Fruit fly (Drosophila melanogaster): ENCODE measurements around the gene CG15456.

The CG15456 gene

dm6 chrX:20426818-20427217, at the start of gene CG15456:
CG15456 (minus strand) TSS chrX:20427042.
- TF ChIP-seq CG14710 (tag; optimal IDR thresholded peaks at IDR 0.05) = peak; percentile 10
- TF ChIP-seq ato (GFP tag; IDR thresholded peaks at IDR 0.05; ENCODE audit: partially characterized antibody) = peak; percentile 88
- no peak for TF ChIP-seq pnt (GFP tag; optimal IDR thresholded peaks at IDR 0.05)
- TF ChIP-seq CG34224 (GFP tag; IDR thresholded peaks at IDR 0.05; ENCODE audit: partially characterized antibody) = peak; percentile 87
- TF ChIP-seq sens (GFP tag) = peak; percentile 78
- no peak for TF ChIP-seq tgo (GFP tag; IDR thresholded peaks at IDR 0.05)
- TF ChIP-seq amos (GFP tag; IDR thresholded peaks at IDR 0.05; ENCODE audit: partially characterized antibody) = peak; percentile 44; the same call in 1 of the 2 replicates
- peak; percentile 48 for TF ChIP-seq Scr (GFP tag; IDR thresholded peaks at IDR 0.05; ENCODE audit: partially characterized antibody)
- no peak for TF ChIP-seq Dek (tag; optimal IDR thresholded peaks at IDR 0.05)
- TF ChIP-seq Fer2 (tag; optimal IDR thresholded peaks at IDR 0.05) = no peak
- peak; percentile 61 for TF ChIP-seq HLH4C (GFP tag; IDR thresholded peaks at IDR 0.05; ENCODE audit: partially characterized antibody)
- no peak for TF ChIP-seq Oli (tag; optimal IDR thresholded peaks at IDR 0.05)
- TF ChIP-seq sna (GFP tag; IDR thresholded peaks at IDR 0.05; ENCODE audit: partially characterized antibody) = peak; percentile 41
- TF ChIP-seq hbn (GFP tag; IDR thresholded peaks at IDR 0.05; ENCODE audit: partially characterized antibody) = peak; percentile 24; the same call in 1 of the 2 replicates
- TF ChIP-seq vnd (GFP tag; IDR thresholded peaks at IDR 0.05; ENCODE audit: partially characterized antibody) = peak; percentile 59; the same call in 2 of the 3 replicates
- 0 out of 2 replicates have a peak, but pooled peaks have one; percentile 18 for TF ChIP-seq inv (GFP tag; IDR thresholded peaks at IDR 0.05; ENCODE audit: partially characterized antibody)
- TF ChIP-seq repo (GFP tag; optimal IDR thresholded peaks at IDR 0.05) = no peak
- no peak for TF ChIP-seq emc (GFP tag; optimal IDR thresholded peaks at IDR 0.05)
- TF ChIP-seq MESR4 (GFP tag; optimal IDR thresholded peaks at IDR 0.05) = peak; percentile 46
- TF ChIP-seq row (GFP tag; IDR thresholded peaks at IDR 0.05) = no peak
- peak; percentile 38 for TF ChIP-seq stwl (tag; optimal IDR thresholded peaks at IDR 0.05)
- TF ChIP-seq pzg (GFP tag; optimal IDR thresholded peaks at IDR 0.05) = peak; percentile 15
- TF ChIP-seq CG5953 (GFP tag; IDR thresholded peaks at IDR 0.05) = no peak
- TF ChIP-seq CG6791 (GFP tag; IDR thresholded peaks at IDR 0.05; ENCODE audit: partially characterized antibody) = peak; percentile 52; the same call in 1 of the 3 replicates
- TF ChIP-seq Hr39 (optimal IDR thresholded peaks at IDR 0.05) = no peak
- TF ChIP-seq unc-4 (GFP tag; IDR thresholded peaks at IDR 0.05; ENCODE audit: partially characterized antibody) = peak; percentile 42; the same call in 1 of the 2 replicates
- no peak for TF ChIP-seq onecut (GFP tag; IDR thresholded peaks at IDR 0.05)
- peak; percentile 76 for TF ChIP-seq MBD-R2 (GFP tag; IDR thresholded peaks at IDR 0.05)
- peak; percentile 14 for TF ChIP-seq Sry-δ (GFP tag; optimal IDR thresholded peaks at IDR 0.05)
- TF ChIP-seq Dp (GFP tag; optimal IDR thresholded peaks at IDR 0.05) = peak; percentile 82
- peak; percentile 61 for TF ChIP-seq CG2116 (GFP tag; optimal IDR thresholded peaks at IDR 0.05)
- peak; percentile 40 to 89 for TF ChIP-seq crp (GFP tag; optimal IDR thresholded peaks at IDR 0.05)
- peak; percentile 90 for TF ChIP-seq E2f2 (GFP tag; IDR thresholded peaks at IDR 0.05)
- TF ChIP-seq Dref (GFP tag; IDR thresholded peaks at IDR 0.05) = peak; percentile 59
- TF ChIP-seq BEAF-32 (GFP tag; optimal IDR thresholded peaks at IDR 0.05) = peak; percentile 44
- peak; percentile 64 for TF ChIP-seq CG16813 (GFP tag; IDR thresholded peaks at IDR 0.05; ENCODE audit: partially characterized antibody)
- no peak for TF ChIP-seq maf-S (GFP tag; optimal IDR thresholded peaks at IDR 0.05)
- TF ChIP-seq Pdp1 (GFP tag; optimal IDR thresholded peaks at IDR 0.05) = peak in 1 of 2 experiments; percentile 97
- TF ChIP-seq Dll (GFP tag; IDR thresholded peaks at IDR 0.05; ENCODE audit: partially characterized antibody) = peak; percentile 56; the same call in 3 of the 4 replicates
- no peak for TF ChIP-seq CG13775 (GFP tag; optimal IDR thresholded peaks at IDR 0.05)
- peak; percentile 73; the same call in 2 of the 3 replicates for TF ChIP-seq Opbp (GFP tag; IDR thresholded peaks at IDR 0.05; ENCODE audit: partially characterized antibody)
- TF ChIP-seq bbx (GFP tag; IDR thresholded peaks at IDR 0.05; ENCODE audit: partially characterized antibody) = 0 out of 2 replicates have a peak, but pooled peaks have one; percentile 12
- no peak for TF ChIP-seq ind (GFP tag; optimal IDR thresholded peaks at IDR 0.05)
- TF ChIP-seq CG13287 (GFP tag; IDR thresholded peaks at IDR 0.05; ENCODE audit: partially characterized antibody) = peak; percentile 78

Data from whole organism, embryonic.